Worm (Caenorhabditis elegans): ENCODE results near the gene Y17D7B.4.

DNA sequence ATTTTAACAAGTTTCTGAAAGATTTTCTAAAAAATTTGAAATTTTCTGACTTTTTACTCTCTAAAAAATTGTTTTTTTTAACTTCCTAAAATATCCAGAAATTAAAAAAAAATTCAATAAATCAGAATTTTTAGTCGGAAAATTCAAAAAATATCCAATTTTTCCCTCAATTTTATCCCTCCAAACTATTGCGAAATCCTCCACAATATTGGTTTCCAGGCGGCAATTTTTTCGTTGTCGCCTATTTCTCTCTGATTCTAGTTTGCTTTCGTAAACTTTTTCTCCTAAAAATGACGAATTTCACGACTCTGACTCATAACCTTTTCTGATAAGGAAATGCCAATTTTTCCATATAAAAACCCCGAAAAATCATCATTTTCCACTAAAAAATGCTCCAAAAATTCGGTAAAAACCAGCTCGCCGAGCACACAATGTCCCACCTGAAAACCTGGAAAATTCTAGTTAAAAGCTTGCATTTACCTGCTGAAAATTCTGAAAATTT, 11.0 kb upstream of the Y17D7B.4 start, which contains the start of gene Y17D7B.2:
- TF ChIP-seq unc-62 (GFP tag; optimal IDR thresholded peaks at IDR 0.05) (no peak), unc-39 (tag; optimal IDR thresholded peaks at IDR 0.05) (no peak), bed-3 (GFP tag; optimal IDR thresholded peaks at IDR 0.05) (no peak), lin-32 (GFP tag; optimal IDR thresholded peaks at IDR 0.05) (no peak), nhr-12 (tag; optimal IDR thresholded peaks at IDR 0.05) (no peak), nhr-28 (tag; optimal IDR thresholded peaks at IDR 0.05) (no peak)

All from whole organism, mixed stage, embryonic.